Worm (Caenorhabditis elegans) whole organism, mixed stage, embryonic: ENCODE measurements around the gene pro-1.

Experiments used
- ceh-43 ChIP-seq: fragments of 200-800 bp; sonication (Bioruptor generic); optimal IDR thresholded peaks from 2 replicates; lab custom pipeline; 2018; ENCODE audit warnings: mild to moderate bottlenecking, missing genetic modification characterization, moderate library complexity, missing compliant biosample characterization
- snpc-4 ChIP-seq: fragments of 150-350 bp; optimal IDR thresholded peaks from 2 replicates; lab custom pipeline; 2014; ENCODE audit warnings: missing biosample characterization, missing genetic modification characterization
- unc-120 ChIP-seq: sonication (generic microtip); optimal IDR thresholded peaks from 2 replicates; lab custom pipeline; 2017; ENCODE audit warnings: missing genetic modification characterization, missing compliant biosample characterization; ENCODE audit not compliant: poor library complexity, severe bottlenecking
- unc-62 ChIP-seq: fragments of 150-350 bp; optimal IDR thresholded peaks from 2 replicates; lab custom pipeline; 2014; ENCODE audit warnings: missing biosample characterization, missing genetic modification reagents, missing genetic modification characterization

ce11 chrII:10558962-10559415 lies 17.2 kb upstream of the pro-1 start:
- TF ChIP-seq unc-62 (GFP tag; lab: Kevin White, UChicago) (no peak), snpc-4 (tag; lab: Kevin White, UChicago) (no peak), unc-120 (tag; lab: Kevin White, UChicago) (no peak), ceh-43 (GFP tag; lab: Kevin White, UChicago) (no peak)
